Fruit fly (Drosophila melanogaster) whole organism, embryonic: ENCODE measurements around the gene CG1824.

Source experiments
- Adf1 ChIP-seq: fragments of 200-800 bp; sonication (Bioruptor generic); IDR thresholded peaks from 2 replicates; pipeline ENCODE4 v1.3.6; 2022; ENCODE audit warnings: missing biosample characterization, missing genetic modification characterization
- B-H1 ChIP-seq: fragments of 200-800 bp; sonication (Bioruptor generic); IDR thresholded peaks from 3 replicates; pipeline ENCODE4 v1.3.6; 2022; ENCODE audit warnings: missing biosample characterization, missing genetic modification characterization
- Bdp1 ChIP-seq: fragments of 200-800 bp; sonication (Bioruptor generic); optimal IDR thresholded peaks from 3 replicates; lab custom pipeline; 2016; ENCODE audit warnings: missing biosample characterization, missing genetic modification characterization
- CG12071 ChIP-seq: fragments of 200-800 bp; sonication (Bioruptor generic); optimal IDR thresholded peaks from 3 replicates; lab custom pipeline; 2018; ENCODE audit warnings: missing biosample characterization, mild to moderate bottlenecking, missing genetic modification characterization
- CG12744 ChIP-seq: fragments of 200-800 bp; sonication (Bioruptor generic); optimal IDR thresholded peaks from 2 replicates; lab custom pipeline; 2016; ENCODE audit warnings: missing biosample characterization, missing genetic modification characterization
- CG15696 ChIP-seq: fragments of 200-800 bp; sonication (Bioruptor generic); optimal IDR thresholded peaks from 2 replicates; lab custom pipeline; 2019; ENCODE audit warnings: missing biosample characterization, mild to moderate bottlenecking, missing genetic modification characterization, moderate library complexity
- CG17328 ChIP-seq: fragments of 200-800 bp; sonication (Bioruptor generic); IDR thresholded peaks from 2 replicates; pipeline ENCODE4 v1.3.6; 2022; ENCODE audit warnings: missing biosample characterization, missing genetic modification characterization
- CG17912 ChIP-seq: fragments of 200-800 bp; sonication (Bioruptor generic); optimal IDR thresholded peaks from 2 replicates; lab custom pipeline; 2018; ENCODE audit warnings: missing biosample characterization, mild to moderate bottlenecking, missing genetic modification characterization
- CG18476 ChIP-seq: fragments of 200-800 bp; sonication (Bioruptor generic); optimal IDR thresholded peaks from 2 replicates; lab custom pipeline; 2016; ENCODE audit warnings: missing biosample characterization, mild to moderate bottlenecking, missing genetic modification characterization
- CG30431 ChIP-seq: fragments of 200-800 bp; sonication (Bioruptor generic); optimal IDR thresholded peaks from 2 replicates; lab custom pipeline; 2017; ENCODE audit warnings: missing biosample characterization, missing genetic modification characterization
- CG31365 ChIP-seq: fragments of 200-800 bp; sonication (Bioruptor generic); optimal IDR thresholded peaks from 2 replicates; lab custom pipeline; 2018; ENCODE audit warnings: missing biosample characterization, mild to moderate bottlenecking, missing genetic modification characterization
- CG34422 ChIP-seq: fragments of 200-800 bp; sonication (Bioruptor generic); IDR thresholded peaks from 3 replicates; pipeline ENCODE4 v1.3.6; 2022; ENCODE audit warnings: missing biosample characterization, missing genetic modification characterization
- CG5953 ChIP-seq: fragments of 200-800 bp; sonication (Bioruptor generic); IDR thresholded peaks from 2 replicates; pipeline ENCODE4 v1.3.6; 2022; ENCODE audit warnings: missing biosample characterization, missing genetic modification characterization
- CG6683 ChIP-seq: fragments of 200-800 bp; sonication (Bioruptor generic); optimal IDR thresholded peaks from 2 replicates; lab custom pipeline; 2017; ENCODE audit warnings: missing biosample characterization, mild to moderate bottlenecking, missing genetic modification characterization, missing genetic modification reagents
- CG6813 ChIP-seq: fragments of 200-800 bp; sonication (Bioruptor generic); optimal IDR thresholded peaks from 2 replicates; lab custom pipeline; 2017; ENCODE audit warnings: missing biosample characterization, missing genetic modification characterization, mild to moderate bottlenecking, moderate library complexity, missing genetic modification reagents
- CG7928 ChIP-seq: fragments of 200-800 bp; sonication (Bioruptor generic); optimal IDR thresholded peaks from 2 replicates; lab custom pipeline; 2017; ENCODE audit warnings: missing biosample characterization, mild to moderate bottlenecking, missing genetic modification characterization
- CG7987 ChIP-seq: fragments of 200-800 bp; sonication (Bioruptor generic); optimal IDR thresholded peaks from 2 replicates; lab custom pipeline; 2018; ENCODE audit warnings: missing biosample characterization, mild to moderate bottlenecking, missing genetic modification characterization, moderate library complexity
- Camta ChIP-seq: fragments of 200-800 bp; sonication (Bioruptor generic); optimal IDR thresholded peaks from 2 replicates; lab custom pipeline; 2016; ENCODE audit warnings: missing biosample characterization, missing genetic modification characterization
- CrebB ChIP-seq: fragments of 200-800 bp; sonication (Bioruptor generic); optimal IDR thresholded peaks from 3 replicates; lab custom pipeline; 2018; ENCODE audit warnings: missing biosample characterization, mild to moderate bottlenecking, missing genetic modification characterization
- Ets65A ChIP-seq: fragments of 200-800 bp; sonication (Bioruptor generic); peaks from one replicate; lab custom pipeline; 2016; ENCODE audit warnings: missing biosample characterization, missing genetic modification characterization
- HLH3B ChIP-seq: fragments of 200-800 bp; sonication (Bioruptor generic); IDR thresholded peaks from 2 replicates; pipeline ENCODE4 v1.3.6; 2022; ENCODE audit warnings: missing biosample characterization, missing genetic modification characterization
- HmgZ ChIP-seq: fragments of 200-800 bp; sonication (Bioruptor generic); optimal IDR thresholded peaks from 2 replicates; lab custom pipeline; 2018; ENCODE audit warnings: missing biosample characterization, mild to moderate bottlenecking, missing genetic modification characterization
- Hr78 ChIP-seq, 2 experiments: fragments of 200-800 bp in 1 of 2; fragments of >200 bp in 1 of 2; sonication (Bioruptor generic) in 1 of 2; optimal IDR thresholded peaks; 2 replicates each; lab custom pipeline; 2017 to 2019; ENCODE audit warnings: missing biosample characterization in 2 of 2, missing genetic modification characterization in 2 of 2, mild to moderate bottlenecking in 1 of 2, moderate library complexity in 1 of 2
- Jarid2 ChIP-seq: fragments of 200-800 bp; sonication (Bioruptor generic); optimal IDR thresholded peaks from 3 replicates; lab custom pipeline; 2017; ENCODE audit warnings: mild to moderate bottlenecking, missing biosample characterization, missing genetic modification reagents, missing genetic modification characterization
- Lpt ChIP-seq: fragments of >200 bp; optimal IDR thresholded peaks from 2 replicates; lab custom pipeline; 2018; ENCODE audit warnings: missing biosample characterization, missing genetic modification characterization
- Max ChIP-seq: fragments of 200-800 bp; sonication (Bioruptor generic); optimal IDR thresholded peaks from 2 replicates; lab custom pipeline; 2016; ENCODE audit warnings: missing biosample characterization, mild to moderate bottlenecking, missing genetic modification characterization
- Poxn ChIP-seq: fragments of 200-800 bp; sonication (Bioruptor generic); IDR thresholded peaks from 2 replicates; pipeline ENCODE4 v1.3.6; 2022; ENCODE audit warnings: missing biosample characterization, missing genetic modification characterization
- Rfx ChIP-seq: fragments of 200-800 bp; sonication (Bioruptor generic); IDR thresholded peaks from 2 replicates; pipeline ENCODE4 v1.3.6; 2022; ENCODE audit warnings: missing biosample characterization, missing genetic modification characterization
- Tbp ChIP-seq: fragments of >200 bp; optimal IDR thresholded peaks from 2 replicates; lab custom pipeline; 2018; ENCODE audit warnings: missing biosample characterization, missing genetic modification characterization
- aop ChIP-seq: fragments of 200-800 bp; sonication (Bioruptor generic); IDR thresholded peaks from 2 replicates; pipeline ENCODE4 v1.3.6; 2022; ENCODE audit warnings: missing biosample characterization, missing genetic modification characterization
- bcd ChIP-seq: fragments of 200-800 bp; sonication (Bioruptor generic); optimal IDR thresholded peaks from 2 replicates; lab custom pipeline; 2017; ENCODE audit warnings: missing biosample characterization, mild to moderate bottlenecking, missing genetic modification characterization
- chif ChIP-seq, 2 experiments: fragments of 200-800 bp; sonication (Bioruptor generic); optimal IDR thresholded peaks; 3 replicates each; lab custom pipeline; 2016; ENCODE audit warnings: missing biosample characterization in 2 of 2, missing genetic modification characterization in 2 of 2
- fd96Cb ChIP-seq: fragments of 200-800 bp; sonication (Bioruptor generic); optimal IDR thresholded peaks from 2 replicates; lab custom pipeline; 2018; ENCODE audit warnings: missing biosample characterization, mild to moderate bottlenecking, missing genetic modification characterization, moderate library complexity
- gce ChIP-seq: fragments of 200-800 bp; sonication (Bioruptor generic); IDR thresholded peaks from 3 replicates; pipeline ENCODE4 v1.3.6; 2022; ENCODE audit warnings: missing biosample characterization, missing genetic modification characterization
- gcm ChIP-seq: fragments of 200-800 bp; sonication (Bioruptor generic); optimal IDR thresholded peaks from 2 replicates; lab custom pipeline; 2019; ENCODE audit warnings: missing biosample characterization, mild to moderate bottlenecking, missing genetic modification characterization, moderate library complexity
- lab ChIP-seq: fragments of 200-800 bp; sonication (Bioruptor generic); optimal IDR thresholded peaks from 3 replicates; lab custom pipeline; 2017; ENCODE audit warnings: missing biosample characterization, missing genetic modification characterization, mild to moderate bottlenecking, moderate library complexity, missing genetic modification reagents
- lola ChIP-seq, 3 experiments: fragments of >200 bp in 2 of 3; fragments of 200-800 bp in 1 of 3; sonication (Bioruptor generic) in 1 of 3; optimal IDR thresholded peaks; 2 replicates each; lab custom pipeline; 2017 to 2019; ENCODE audit warnings: missing biosample characterization in 3 of 3, missing genetic modification characterization in 3 of 3, mild to moderate bottlenecking in 1 of 3, moderate library complexity in 1 of 3
- nerfin-1 ChIP-seq: fragments of 200-800 bp; sonication (Bioruptor generic); optimal IDR thresholded peaks from 3 replicates; lab custom pipeline; 2019; ENCODE audit warnings: missing biosample characterization, mild to moderate bottlenecking, missing genetic modification characterization, moderate library complexity
- odd ChIP-seq: fragments of 200-800 bp; sonication (Bioruptor generic); optimal IDR thresholded peaks from 2 replicates; lab custom pipeline; 2017; ENCODE audit warnings: missing biosample characterization, mild to moderate bottlenecking, missing genetic modification characterization
- pb ChIP-seq: fragments of 200-800 bp; sonication (Bioruptor generic); optimal IDR thresholded peaks from 3 replicates; lab custom pipeline; 2016; ENCODE audit warnings: missing biosample characterization, missing genetic modification characterization
- schlank ChIP-seq: fragments of 200-800 bp; sonication (Bioruptor generic); optimal IDR thresholded peaks from 2 replicates; lab custom pipeline; 2018; ENCODE audit warnings: missing biosample characterization, mild to moderate bottlenecking, missing genetic modification characterization
- shn ChIP-seq: fragments of 200-800 bp; sonication (Bioruptor generic); optimal IDR thresholded peaks from 3 replicates; lab custom pipeline; 2016; ENCODE audit warnings: missing biosample characterization, missing genetic modification characterization
- sim ChIP-seq: fragments of 200-800 bp; sonication (Bioruptor generic); IDR thresholded peaks from 2 replicates; pipeline ENCODE4 v1.3.6; 2022; ENCODE audit warnings: missing biosample characterization, missing genetic modification characterization
- sna ChIP-seq: fragments of 200-800 bp; sonication (Bioruptor generic); IDR thresholded peaks from 2 replicates; pipeline ENCODE4 v1.3.6; 2022; ENCODE audit warnings: missing biosample characterization, missing genetic modification characterization; ENCODE audit not compliant: partially characterized antibody
- so ChIP-seq: fragments of 200-800 bp; sonication (Bioruptor generic); IDR thresholded peaks from 3 replicates; pipeline ENCODE4 v1.3.6; 2022; ENCODE audit warnings: missing biosample characterization, missing genetic modification characterization
- sob ChIP-seq: fragments of 200-800 bp; sonication (Bioruptor generic); IDR thresholded peaks from 2 replicates; pipeline ENCODE4 v1.3.6; 2022; ENCODE audit warnings: missing biosample characterization, missing genetic modification characterization
- tup ChIP-seq: fragments of 200-800 bp; sonication (Bioruptor generic); optimal IDR thresholded peaks from 2 replicates; lab custom pipeline; 2016; ENCODE audit warnings: missing biosample characterization, mild to moderate bottlenecking, missing genetic modification characterization, moderate library complexity
- vfl ChIP-seq: fragments of 200-800 bp; sonication (Bioruptor generic); optimal IDR thresholded peaks from 2 replicates; lab custom pipeline; 2016; ENCODE audit warnings: missing biosample characterization, missing genetic modification characterization
- z ChIP-seq: fragments of 200-800 bp; sonication (Bioruptor generic); IDR thresholded peaks from 3 replicates; pipeline ENCODE4 v1.3.6; 2022; ENCODE audit warnings: missing biosample characterization, missing genetic modification characterization

Gene CG1824

DNA sequence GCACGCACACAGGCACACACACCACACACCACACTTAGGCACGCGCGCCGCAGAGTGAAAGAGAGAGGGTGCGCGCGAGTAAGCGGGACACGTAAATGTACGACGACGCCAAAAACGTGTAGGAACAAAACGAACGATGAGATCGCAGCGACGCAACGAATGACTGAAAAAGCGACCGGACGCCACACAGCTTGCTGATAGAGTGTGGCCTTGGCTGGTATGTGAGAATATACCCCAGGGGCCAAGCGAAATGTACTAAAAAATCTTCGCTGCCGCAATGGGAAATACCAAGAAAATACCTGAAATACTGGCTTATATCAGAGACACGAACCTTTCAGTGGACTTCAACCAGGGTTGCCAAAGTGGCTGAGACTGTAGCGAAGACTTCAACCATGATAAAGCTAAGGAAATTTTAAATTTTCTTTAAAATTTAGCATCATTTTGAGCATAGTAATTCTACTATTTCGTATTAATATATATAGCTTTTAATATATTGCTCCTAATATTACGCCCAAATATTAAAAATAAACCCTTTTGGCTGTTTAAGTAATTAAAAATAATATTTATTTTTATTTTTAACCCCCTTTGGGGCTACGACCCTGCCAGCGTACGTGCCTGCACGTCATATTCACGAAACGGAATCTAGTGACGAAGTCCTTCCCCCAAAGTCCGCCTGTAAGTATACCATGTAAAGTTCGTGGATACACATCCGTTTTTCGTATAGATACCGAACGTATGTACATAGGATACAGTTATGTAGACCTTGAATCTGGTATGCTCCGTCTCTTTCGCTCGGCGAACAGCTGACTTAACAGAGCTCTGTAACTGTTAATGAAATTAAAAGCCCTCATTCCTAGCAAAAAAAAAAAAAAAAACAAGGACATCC lies 12.2 kb downstream of the CG1824 start, which contains the start of gene Pits (continued):
- peak; percentile 33 for TF ChIP-seq CG12744 (GFP tag; lab: Kevin White, UChicago)
- TF ChIP-seq Poxn (GFP tag; lab: Robert Waterston, UW), result no peak
- no peak; the same call in 1 of the 2 replicates for TF ChIP-seq aop (GFP tag; lab: Robert Waterston, UW)
- peak; percentile 56 for TF ChIP-seq CG12071
- TF ChIP-seq gcm (GFP tag; lab: Kevin White, UChicago), result peak; percentile 53
- peak; percentile 26 for TF ChIP-seq fd96Cb (tag; lab: Kevin White, UChicago)
- peak; percentile 92 for TF ChIP-seq Ets65A (GFP tag; lab: Kevin White, UChicago)
- peak; percentile 51 for TF ChIP-seq Rfx
- TF ChIP-seq odd (GFP tag; lab: Kevin White, UChicago), result peak; percentile 30
- TF ChIP-seq CG30431 (GFP tag; lab: Kevin White, UChicago), result no peak
- no peak for TF ChIP-seq Tbp (GFP tag; lab: Kevin White, UChicago)
- peak; percentile 82 for TF ChIP-seq CrebB
- TF ChIP-seq HmgZ (tag; lab: Kevin White, UChicago), result peak; percentile 76
- TF ChIP-seq schlank (tag; lab: Kevin White, UChicago), result no peak
- TF ChIP-seq Bdp1, result peak; percentile 24
- TF ChIP-seq CG15696 (tag; lab: Kevin White, UChicago), result peak; percentile 52
- peak; percentile 12 for TF ChIP-seq Camta
- peak; percentile 64 for TF ChIP-seq CG6813 (GFP tag; lab: Kevin White, UChicago)
- peak; percentile 86 for TF ChIP-seq CG34422 (GFP tag; lab: Robert Waterston, UW)
- peak; percentile 42 for TF ChIP-seq CG18476 (GFP tag; lab: Kevin White, UChicago)
- peak; percentile 31 for TF ChIP-seq CG31365 (tag; lab: Kevin White, UChicago)
- peak; percentile 93 for TF ChIP-seq Adf1 (GFP tag; lab: Robert Waterston, UW)
- no peak for TF ChIP-seq so
- TF ChIP-seq HLH3B, result peak; percentile 47; the same call in 1 of the 2 replicates
- peak; percentile 26 for TF ChIP-seq bcd (GFP tag; lab: Kevin White, UChicago)
- no peak for TF ChIP-seq CG17328
- no peak for TF ChIP-seq CG6683 (GFP tag; lab: Kevin White, UChicago)
- no peak for TF ChIP-seq vfl (GFP tag; lab: Kevin White, UChicago)
- peak; percentile 30 for TF ChIP-seq pb
- TF ChIP-seq Max, result peak; percentile 48
- TF ChIP-seq nerfin-1 (tag; lab: Kevin White, UChicago), result peak; percentile 48
- TF ChIP-seq CG7987, result peak; percentile 90
- peak; percentile 22 for TF ChIP-seq sob
- peak; percentile 52; the same call in 2 of the 3 replicates for TF ChIP-seq gce (GFP tag; lab: Robert Waterston, UW)
- peak in 1 of 3 experiments; percentile 28 for TF ChIP-seq lola (GFP tag; optimal IDR thresholded peaks at IDR 0.05; lab: Kevin White, UChicago)
- no peak for TF ChIP-seq Hr78 (GFP tag; optimal IDR thresholded peaks at IDR 0.05; lab: Kevin White, UChicago)
- TF ChIP-seq CG17912, result peak; percentile 68
- peak; percentile 59 for TF ChIP-seq lab
- peak; percentile 65 for TF ChIP-seq CG7928 (GFP tag; lab: Kevin White, UChicago)
- no peak for TF ChIP-seq z (GFP tag; lab: Robert Waterston, UW)
- TF ChIP-seq chif (GFP tag; optimal IDR thresholded peaks at IDR 0.05; lab: Kevin White, UChicago), result no peak
- TF ChIP-seq shn, result peak; percentile 40
- no peak for TF ChIP-seq tup
- no peak for TF ChIP-seq Lpt (GFP tag; lab: Kevin White, UChicago)
- TF ChIP-seq Jarid2, result peak; percentile 96
- no peak for TF ChIP-seq B-H1 (GFP tag; lab: Robert Waterston, UW)
- TF ChIP-seq sna (GFP tag; lab: Robert Waterston, UW), result no peak
- TF ChIP-seq CG5953 (GFP tag; lab: Robert Waterston, UW), result 0 out of 2 replicates have a peak, but pooled peaks have one; percentile 23
- no peak for TF ChIP-seq sim (GFP tag; lab: Robert Waterston, UW)
